Fruit fly (Drosophila melanogaster): ENCODE measurements around the gene 140up.

The 140up gene

DNA sequence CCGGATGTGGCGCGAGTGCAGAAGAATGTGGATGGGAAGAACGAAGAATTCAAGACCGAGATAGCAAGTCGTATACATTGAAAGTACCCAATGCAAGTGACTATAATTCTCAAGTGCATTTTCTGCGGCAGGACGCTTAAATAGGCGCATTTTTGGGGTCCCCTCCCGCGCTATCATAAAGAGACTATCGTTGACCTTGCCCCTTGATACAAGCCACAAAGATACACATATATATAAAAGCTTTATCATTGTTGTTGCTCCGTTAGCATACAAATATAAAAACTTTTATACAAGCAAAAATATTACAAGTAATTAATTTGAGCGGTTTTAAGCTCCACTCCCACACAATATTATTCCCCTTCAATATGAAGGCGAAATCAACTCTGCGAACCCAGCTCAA, 37.2 kb downstream of the 140up start:
- peak; percentile 73; the same call in 1 of the 3 replicates for TF ChIP-seq z (GFP tag; IDR thresholded peaks at IDR 0.05)
- TF ChIP-seq Hr51 (GFP tag; optimal IDR thresholded peaks at IDR 0.05): no peak
- no peak for TF ChIP-seq sens-2 (GFP tag; IDR thresholded peaks at IDR 0.05)
- no peak for TF ChIP-seq CG32772 (GFP tag; IDR thresholded peaks at IDR 0.05)
- no peak for TF ChIP-seq CG6765 (GFP tag; optimal IDR thresholded peaks at IDR 0.05)
- peak; percentile 1 for TF ChIP-seq sens (GFP tag)
- no peak for TF ChIP-seq D19B (GFP tag; optimal IDR thresholded peaks at IDR 0.05)
- no peak for TF ChIP-seq lab (GFP tag; optimal IDR thresholded peaks at IDR 0.05)
- peak; percentile 55 for TF ChIP-seq nom (GFP tag; optimal IDR thresholded peaks at IDR 0.05)

DNA sequence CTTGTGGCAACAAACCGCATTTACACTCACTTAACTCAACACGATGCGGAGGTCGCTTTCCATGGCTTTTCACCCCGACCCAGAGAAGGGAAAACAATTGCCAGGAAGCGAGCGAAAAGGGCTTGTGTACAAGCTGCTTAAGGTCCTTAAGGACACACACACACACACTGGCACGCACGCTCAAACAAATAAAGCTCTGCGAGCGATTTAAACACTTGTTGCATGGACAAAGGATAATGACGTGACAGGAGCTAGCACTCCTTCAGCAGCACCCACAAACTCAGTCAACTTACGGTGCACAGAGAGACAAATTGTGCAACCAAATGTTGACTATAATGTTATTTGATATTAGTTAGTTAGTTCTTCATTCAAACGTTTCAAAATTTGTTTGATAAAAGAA, 39.8 kb downstream of the 140up start:
- TF ChIP-seq sna (GFP tag; IDR thresholded peaks at IDR 0.05; ENCODE audit: partially characterized antibody) (no peak), CG11504 (tag; optimal IDR thresholded peaks at IDR 0.05) (no peak), Gsc (GFP tag; IDR thresholded peaks at IDR 0.05) (no peak), mirr (GFP tag; optimal IDR thresholded peaks at IDR 0.05) (peak; percentile 34), CG18599 (GFP tag; optimal IDR thresholded peaks at IDR 0.05) (no peak), row (GFP tag; IDR thresholded peaks at IDR 0.05) (peak; percentile 36; the same call in 1 of the 3 replicates), crp (GFP tag; optimal IDR thresholded peaks at IDR 0.05) (no peak), lmd (GFP tag; IDR thresholded peaks at IDR 0.05) (no peak), CG7556 (GFP tag; optimal IDR thresholded peaks at IDR 0.05) (peak; percentile 14), ATbp (GFP tag; optimal IDR thresholded peaks at IDR 0.05) (no peak), CG30403 (GFP tag; optimal IDR thresholded peaks at IDR 0.05) (no peak), slbo (GFP tag; IDR thresholded peaks at IDR 0.05) (no peak), CG34376 (GFP tag; optimal IDR thresholded peaks at IDR 0.05) (no peak), CG10565 (GFP tag; optimal IDR thresholded peaks at IDR 0.05) (no peak), scrt (GFP tag; optimal IDR thresholded peaks at IDR 0.05) (peak; percentile 91), klu (GFP tag; IDR thresholded peaks at IDR 0.05) (no peak), Med (GFP tag) (peak; percentile 7), CG14710 (tag; optimal IDR thresholded peaks at IDR 0.05) (no peak), CG13287 (GFP tag; IDR thresholded peaks at IDR 0.05; ENCODE audit: partially characterized antibody) (no peak), oc (tag; optimal IDR thresholded peaks at IDR 0.05) (peak; percentile 32), sug (tag; optimal IDR thresholded peaks at IDR 0.05) (no peak), Bteb2 (GFP tag; optimal IDR thresholded peaks at IDR 0.05) (no peak), B-H1 (GFP tag; IDR thresholded peaks at IDR 0.05) (no peak), ara (GFP tag; IDR thresholded peaks at IDR 0.05) (no peak), CG12236 (GFP tag; optimal IDR thresholded peaks at IDR 0.05) (no peak), Six4 (GFP tag; optimal IDR thresholded peaks at IDR 0.05) (no peak), CG1792 (GFP tag; optimal IDR thresholded peaks at IDR 0.05) (no peak), abd-A (tag; optimal IDR thresholded peaks at IDR 0.05) (peak; percentile 49), CG8478 (optimal IDR thresholded peaks at IDR 0.05) (no peak), tup (GFP tag; optimal IDR thresholded peaks at IDR 0.05) (no peak), sens (GFP tag) (peak; percentile 15), D19B (GFP tag; optimal IDR thresholded peaks at IDR 0.05) (no peak)

DNA sequence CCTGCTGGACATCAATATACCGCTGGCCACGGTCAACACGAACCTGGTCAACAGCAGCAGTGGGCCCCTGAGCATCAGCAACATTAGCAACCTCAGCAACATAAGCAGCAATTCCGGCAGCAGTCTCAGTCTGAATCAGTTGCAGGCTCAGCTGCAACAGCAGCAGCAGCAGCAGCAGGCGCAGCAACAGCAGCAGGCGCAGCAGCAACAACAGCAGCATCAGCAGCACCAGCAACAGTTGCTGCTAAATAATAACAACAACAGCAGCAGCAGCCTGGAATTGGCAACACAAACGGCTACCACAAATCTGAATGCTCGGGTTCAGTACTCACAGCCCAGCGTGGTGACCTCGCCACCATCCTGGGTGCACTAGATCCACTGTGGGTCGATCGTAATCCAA, 43.8 kb downstream of the 140up start:
- TF ChIP-seq odd (GFP tag; optimal IDR thresholded peaks at IDR 0.05) (no peak), CG7963 (GFP tag; IDR thresholded peaks at IDR 0.05; ENCODE audit: partially characterized antibody) (no peak), stc (GFP tag; IDR thresholded peaks at IDR 0.05) (no peak), CG3407 (GFP tag; optimal IDR thresholded peaks at IDR 0.05) (no peak), Dfd (GFP tag; optimal IDR thresholded peaks at IDR 0.05) (peak in 1 of 2 experiments; percentile 59), gce (GFP tag; IDR thresholded peaks at IDR 0.05) (no peak), CG8765 (GFP tag; IDR thresholded peaks at IDR 0.05) (no peak), CG10366 (GFP tag; IDR thresholded peaks at IDR 0.05) (no peak)

Data from whole organism, embryonic.